Worm (Caenorhabditis elegans): ENCODE results near the gene bra-2.

bra-2 gene

ce11 chrIII:946250-946725 is 35.2 kb downstream of the bra-2 start, which contains the start of gene fbxa-60:
TSS of gene fbxa-60 (minus strand) at chrIII:946300.
- TF ChIP-seq C08G9.2 (tag; optimal IDR thresholded peaks at IDR 0.05), result no peak
- TF ChIP-seq fkh-6 (tag; optimal IDR thresholded peaks at IDR 0.05), result no peak
- no peak for TF ChIP-seq gmeb-2 (tag; optimal IDR thresholded peaks at IDR 0.05)
- no peak for TF ChIP-seq sox-2 (GFP tag; IDR thresholded peaks at IDR 0.05)
- no peak for TF ChIP-seq hlh-15 (tag; optimal IDR thresholded peaks at IDR 0.05)
- no peak for TF ChIP-seq elt-4 (tag; optimal IDR thresholded peaks at IDR 0.05)
- no peak for TF ChIP-seq nhr-232 (tag; optimal IDR thresholded peaks at IDR 0.05)
- TF ChIP-seq rnt-1 (tag; optimal IDR thresholded peaks at IDR 0.05), result no peak
- TF ChIP-seq syd-9 (tag; optimal IDR thresholded peaks at IDR 0.05), result no peak
- no peak for TF ChIP-seq K02D7.2 (tag; optimal IDR thresholded peaks at IDR 0.05)

DNA sequence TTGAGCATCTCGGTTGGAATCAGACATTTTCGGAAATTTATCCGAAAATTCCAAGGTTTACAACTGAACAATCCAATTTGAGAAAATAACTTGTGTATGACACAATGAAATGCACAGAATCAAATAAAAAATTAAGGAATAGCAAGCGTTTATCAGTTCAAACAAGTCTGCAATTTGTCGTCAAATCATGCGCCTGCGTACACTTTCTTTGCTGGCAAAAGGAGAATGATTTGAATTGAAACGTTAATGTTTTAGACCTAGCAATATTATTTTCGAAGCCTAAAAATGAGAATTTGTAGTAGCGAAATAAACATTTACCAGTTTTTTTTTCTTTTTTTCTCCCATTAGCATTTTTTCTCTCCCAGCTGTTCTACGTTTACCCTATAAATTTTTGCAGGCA is 39.4 kb downstream of the bra-2 start, which contains the start of the genes fbxa-67 and fbxa-11:
fbxa-67 (minus strand) TSS at position 199 of the 400 bp plus-strand sequence.
fbxa-11 (plus strand) TSS at position 398 of the 400 bp plus-strand sequence.
- no peak for TF ChIP-seq ceh-45 (GFP tag; IDR thresholded peaks at IDR 0.05)
- no peak for TF ChIP-seq ceh-34 (tag; optimal IDR thresholded peaks at IDR 0.05)
- no peak for TF ChIP-seq madf-2 (tag; optimal IDR thresholded peaks at IDR 0.05)
- TF ChIP-seq unc-42 (tag; optimal IDR thresholded peaks at IDR 0.05), result no peak
- no peak for TF ChIP-seq pqm-1 (tag; optimal IDR thresholded peaks at IDR 0.05)
- TF ChIP-seq pha-4 (tag; optimal IDR thresholded peaks at IDR 0.05), result no peak

DNA sequence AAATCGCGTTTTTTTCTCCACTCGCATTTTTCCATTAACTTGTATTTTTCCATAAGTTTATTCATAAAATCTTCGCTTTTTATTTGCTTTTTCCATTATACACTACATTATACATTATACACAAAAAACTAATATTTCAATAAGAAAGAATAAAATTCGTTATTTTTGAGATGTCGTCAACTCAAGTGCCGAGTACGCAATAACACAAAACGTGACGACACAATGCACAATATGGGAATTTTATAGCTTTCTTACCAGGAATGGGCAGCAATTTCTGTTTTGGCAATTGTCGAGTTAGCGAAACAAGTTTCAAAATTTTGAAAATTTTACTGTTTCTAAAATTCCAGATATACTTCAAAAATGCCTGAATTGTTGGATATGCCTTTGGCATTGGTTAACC is 41.1 kb downstream of the bra-2 start, which contains the start of gene fbxa-10:
fbxa-10 (plus strand) TSS at position 207 of the 400 bp plus-strand sequence.
- TF ChIP-seq ceh-24 (tag; optimal IDR thresholded peaks at IDR 0.05), result no peak

DNA sequence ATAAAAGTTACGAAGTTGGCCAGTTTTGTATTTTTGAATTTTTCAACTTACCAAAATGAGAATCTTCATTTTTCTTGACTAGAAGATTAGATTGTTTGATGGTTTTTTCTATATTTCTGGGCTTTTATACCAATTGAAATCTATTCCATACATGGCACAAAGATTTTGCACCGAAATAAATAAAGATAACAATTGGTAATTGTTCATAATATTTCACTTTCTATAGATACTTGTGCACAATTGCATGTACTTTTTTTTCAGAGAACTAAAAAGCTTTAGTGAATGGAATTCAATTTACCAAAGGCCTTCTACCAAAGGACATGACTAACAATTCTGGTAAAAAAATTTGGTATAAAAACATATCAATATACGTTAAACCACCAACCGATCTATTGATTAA is 43.5 kb downstream of the bra-2 start, which contains the start of the genes T12B5.15 and T12B5.14:
T12B5.15 (minus strand) TSS at position 101 of the 400 bp plus-strand sequence.
T12B5.14 (plus strand) TSS at position 321 of the 400 bp plus-strand sequence.
- TF ChIP-seq ceh-22 (tag; optimal IDR thresholded peaks at IDR 0.05), result no peak
- no peak for TF ChIP-seq hlh-13 (GFP tag; optimal IDR thresholded peaks at IDR 0.05)
- no peak for TF ChIP-seq lin-11 (tag; optimal IDR thresholded peaks at IDR 0.05)
- no peak for TF ChIP-seq pha-2 (tag; optimal IDR thresholded peaks at IDR 0.05)
- TF ChIP-seq sox-4 (tag; optimal IDR thresholded peaks at IDR 0.05), result no peak
- TF ChIP-seq pat-9 (tag; optimal IDR thresholded peaks at IDR 0.05), result no peak
- TF ChIP-seq pag-3 (tag; optimal IDR thresholded peaks at IDR 0.05; ENCODE audit: borderline replicate concordance), result no peak
- TF ChIP-seq ceh-18 (tag; optimal IDR thresholded peaks at IDR 0.05), result no peak

DNA sequence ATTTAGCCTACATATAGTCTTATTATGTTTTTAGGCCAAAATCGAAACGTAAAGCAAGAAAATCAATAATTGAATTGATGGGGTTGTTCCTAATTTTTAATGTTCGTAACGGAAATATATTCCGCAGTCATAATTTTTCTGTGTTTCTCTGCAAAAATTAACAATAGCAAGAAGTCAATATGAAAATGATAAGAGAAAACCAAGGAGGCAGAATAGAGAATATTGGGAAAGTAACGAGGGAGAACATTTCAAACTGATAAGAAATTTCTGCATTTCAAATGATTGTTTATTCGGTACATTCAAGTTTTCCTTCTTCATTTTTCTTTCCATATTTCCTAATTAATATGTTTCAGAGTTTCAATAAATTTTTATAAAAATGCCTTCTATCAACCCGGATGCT is 44.9 kb downstream of the bra-2 start, which contains the start of gene fbxa-54:
fbxa-54 (plus strand) TSS at position 354 of the 400 bp plus-strand sequence.
- no peak for TF ChIP-seq zip-5 (tag; optimal IDR thresholded peaks at IDR 0.05)
- no peak for TF ChIP-seq hlh-15 (tag; optimal IDR thresholded peaks at IDR 0.05)
- no peak for TF ChIP-seq che-1 (tag; optimal IDR thresholded peaks at IDR 0.05)
- no peak for TF ChIP-seq lin-11 (tag; optimal IDR thresholded peaks at IDR 0.05)
- TF ChIP-seq pros-1 (tag; optimal IDR thresholded peaks at IDR 0.05), result no peak
- TF ChIP-seq ceh-31 (tag; optimal IDR thresholded peaks at IDR 0.05), result no peak
- no peak for TF ChIP-seq hlh-30 (tag; optimal IDR thresholded peaks at IDR 0.05; ENCODE audit: insufficient read depth)
- no peak for TF ChIP-seq unc-55 (GFP tag; optimal IDR thresholded peaks at IDR 0.05)
- no peak for TF ChIP-seq odd-2 (tag; optimal IDR thresholded peaks at IDR 0.05)
- TF ChIP-seq pag-3 (tag; optimal IDR thresholded peaks at IDR 0.05; ENCODE audit: borderline replicate concordance), result no peak
- no peak for TF ChIP-seq tbx-7 (tag; optimal IDR thresholded peaks at IDR 0.05)
- no peak for TF ChIP-seq ceh-18 (tag; optimal IDR thresholded peaks at IDR 0.05)
- no peak for TF ChIP-seq pax-1 (tag; optimal IDR thresholded peaks at IDR 0.05)
- TF ChIP-seq syd-9 (tag; optimal IDR thresholded peaks at IDR 0.05), result no peak
- TF ChIP-seq elt-2 (tag; optimal IDR thresholded peaks at IDR 0.05), result no peak
- no peak for TF ChIP-seq ceh-2 (tag; optimal IDR thresholded peaks at IDR 0.05)
- TF ChIP-seq tbx-2 (tag; optimal IDR thresholded peaks at IDR 0.05), result no peak

Data from whole organism, late embryonic.